6 worm cellular contexts compared by ENCODE assay signal in the genomic region with DNA sequence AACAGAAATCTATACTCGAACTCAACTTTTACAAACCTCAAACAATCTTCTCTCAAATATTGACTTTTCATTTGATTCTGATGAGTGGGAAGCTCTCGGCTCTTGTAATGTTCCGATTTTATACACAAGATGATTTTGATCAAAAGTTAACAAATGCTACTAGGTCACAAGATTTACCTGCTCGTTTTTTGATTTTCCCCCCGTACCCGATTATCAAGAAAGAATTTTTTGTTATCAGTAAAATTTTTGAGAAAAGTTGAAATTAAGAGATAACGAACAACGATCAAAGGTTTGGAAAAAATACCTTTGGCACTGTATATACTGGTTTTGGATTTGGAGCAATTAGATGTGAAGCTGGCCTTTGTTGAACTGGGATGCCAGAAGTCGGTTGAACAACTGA.
TF ChIP-seq lines count a peak whose summit lies in the region.

No protein-coding gene starts in this region.

TF ChIP-seq in whole organism, L1 larva, 84 proteins besides CTCF, POLR2A, EP300 and RAD21:
- peak; percentile 33 for TF ChIP-seq tbx-2 (tag; optimal IDR thresholded peaks at IDR 0.05; lab: Kevin White, UChicago)
- peak in 1 of 2 experiments; percentile 39 for TF ChIP-seq lin-35 (GFP tag; optimal IDR thresholded peaks at IDR 0.05; lab: Kevin White, UChicago)
- peak; percentile 76 for TF ChIP-seq elt-2 (tag; optimal IDR thresholded peaks at IDR 0.05; lab: Kevin White, UChicago)
- no peak for TF ChIP-seq ztf-4 (tag; optimal IDR thresholded peaks at IDR 0.05; lab: Kevin White, UChicago)
- no peak for TF ChIP-seq nhr-76 (tag; optimal IDR thresholded peaks at IDR 0.05; lab: Kevin White, UChicago)
- peak; percentile 22 for TF ChIP-seq nhr-77 (tag; optimal IDR thresholded peaks at IDR 0.05; lab: Kevin White, UChicago)

TF ChIP-seq in whole organism, L2 larva, 48 proteins besides CTCF, POLR2A, EP300 and RAD21:
- no peak for TF ChIP-seq nhr-237 (tag; optimal IDR thresholded peaks at IDR 0.05; lab: Kevin White, UChicago)
- TF ChIP-seq skn-1 (tag; optimal IDR thresholded peaks at IDR 0.05; lab: Kevin White, UChicago), result peak; percentile 5
- peak; percentile 26 for TF ChIP-seq sma-9 (GFP tag; optimal IDR thresholded peaks at IDR 0.05; lab: Kevin White, UChicago)
- no peak for TF ChIP-seq sma-9 (tag; optimal IDR thresholded peaks at IDR 0.05; lab: Kevin White, UChicago)
- TF ChIP-seq crh-2 (tag; optimal IDR thresholded peaks at IDR 0.05; lab: Kevin White, UChicago), result peak; percentile 14
- peak; percentile 41 for TF ChIP-seq fos-1 (tag; optimal IDR thresholded peaks at IDR 0.05; lab: Kevin White, UChicago)

TF ChIP-seq in whole organism, L3 larva, 47 proteins besides CTCF, POLR2A, EP300 and RAD21:
- TF ChIP-seq tbx-2 (tag; optimal IDR thresholded peaks at IDR 0.05; lab: Kevin White, UChicago), result no peak
- TF ChIP-seq pha-4 (tag; optimal IDR thresholded peaks at IDR 0.05; lab: Kevin White, UChicago), result peak; percentile 81
- peak; percentile 82 for TF ChIP-seq elt-2 (tag; optimal IDR thresholded peaks at IDR 0.05; lab: Kevin White, UChicago)
- TF ChIP-seq unc-62 (GFP tag; optimal IDR thresholded peaks at IDR 0.05; lab: Kevin White, UChicago), result no peak
- TF ChIP-seq R02D3.7 (tag; optimal IDR thresholded peaks at IDR 0.05; lab: Kevin White, UChicago), result no peak
- peak; percentile 15 for TF ChIP-seq ama-1 (optimal IDR thresholded peaks at IDR 0.05; lab: Kevin White, UChicago)
- peak; percentile 66 for TF ChIP-seq pqm-1 (tag; optimal IDR thresholded peaks at IDR 0.05; lab: Kevin White, UChicago)
- no peak for TF ChIP-seq lin-39 (tag; optimal IDR thresholded peaks at IDR 0.05; lab: Kevin White, UChicago)
- no peak for TF ChIP-seq ceh-82 (tag; optimal IDR thresholded peaks at IDR 0.05; lab: Kevin White, UChicago)

TF ChIP-seq in whole organism, L4 larva, 104 proteins besides CTCF, POLR2A, EP300 and RAD21 (continues in another document):
- TF ChIP-seq T20F7.1 (GFP tag; optimal IDR thresholded peaks at IDR 0.05; lab: Kevin White, UChicago), result no peak
- no peak for TF ChIP-seq ceh-20 (GFP tag; IDR thresholded peaks at IDR 0.05; lab: Robert Waterston, UW)
- no peak for TF ChIP-seq aly-2 (tag; optimal IDR thresholded peaks at IDR 0.05; lab: Kevin White, UChicago)
- no peak for TF ChIP-seq tra-1 (GFP tag; IDR thresholded peaks at IDR 0.05; lab: Robert Waterston, UW)
- TF ChIP-seq Y5F2A.4 (GFP tag; optimal IDR thresholded peaks at IDR 0.05; lab: Kevin White, UChicago), result no peak
- no peak for TF ChIP-seq F49E8.2 (tag; optimal IDR thresholded peaks at IDR 0.05; lab: Kevin White, UChicago; ENCODE audit: borderline replicate concordance)
- no peak for TF ChIP-seq nhr-111 (GFP tag; optimal IDR thresholded peaks at IDR 0.05; lab: Kevin White, UChicago)
- TF ChIP-seq Y105C5A.15 (GFP tag; IDR thresholded peaks at IDR 0.05; lab: Robert Waterston, UW), result no peak
- no peak for TF ChIP-seq hmg-1.1 (GFP tag; IDR thresholded peaks at IDR 0.05; lab: Robert Waterston, UW)
- TF ChIP-seq dve-1 (tag; optimal IDR thresholded peaks at IDR 0.05; lab: Kevin White, UChicago; ENCODE audit: insufficient read depth), result peak; percentile 78
- no peak for TF ChIP-seq attf-4 (tag; optimal IDR thresholded peaks at IDR 0.05; lab: Kevin White, UChicago)
- no peak for TF ChIP-seq fkh-10 (GFP tag; optimal IDR thresholded peaks at IDR 0.05; lab: Kevin White, UChicago)
- TF ChIP-seq hlh-11 (tag; optimal IDR thresholded peaks at IDR 0.05; lab: Kevin White, UChicago), result peak; percentile 53
- TF ChIP-seq tag-97 (GFP tag; IDR thresholded peaks at IDR 0.05; lab: Robert Waterston, UW), result no peak
- TF ChIP-seq lin-1 (GFP tag; IDR thresholded peaks at IDR 0.05; lab: Robert Waterston, UW), result no peak
- TF ChIP-seq nhr-48 (tag; optimal IDR thresholded peaks at IDR 0.05; lab: Kevin White, UChicago), result no peak
- no peak for TF ChIP-seq F44E2.7 (GFP tag; IDR thresholded peaks at IDR 0.05; lab: Robert Waterston, UW)
- TF ChIP-seq zfp-3 (GFP tag; conservative IDR thresholded peaks at IDR 0.05; lab: Robert Waterston, UW), result no peak
- peak; percentile 43 for TF ChIP-seq pqm-1 (tag; optimal IDR thresholded peaks at IDR 0.05; lab: Kevin White, UChicago)
- TF ChIP-seq mes-2 (tag; optimal IDR thresholded peaks at IDR 0.05; lab: Kevin White, UChicago; ENCODE audit: poor library complexity, severe bottlenecking), result no peak
- no peak for TF ChIP-seq zip-11 (GFP tag; IDR thresholded peaks at IDR 0.05; lab: Robert Waterston, UW)
- TF ChIP-seq nhr-237 (tag; optimal IDR thresholded peaks at IDR 0.05; lab: Kevin White, UChicago), result no peak
- TF ChIP-seq zfp-2 (tag; optimal IDR thresholded peaks at IDR 0.05; lab: Kevin White, UChicago), result no peak

TF ChIP-seq in whole organism, late embryonic, 69 proteins besides CTCF, POLR2A, EP300 and RAD21:
- peak; percentile 36 for TF ChIP-seq elt-2 (tag; optimal IDR thresholded peaks at IDR 0.05; lab: Kevin White, UChicago)
- TF ChIP-seq ceh-34 (tag; optimal IDR thresholded peaks at IDR 0.05; lab: Kevin White, UChicago), result no peak

TF ChIP-seq in whole organism, young adult, 124 proteins besides CTCF, POLR2A, EP300 and RAD21:
- no peak for TF ChIP-seq dpl-1 (GFP tag; optimal IDR thresholded peaks at IDR 0.05; lab: Kevin White, UChicago)
- no peak for TF ChIP-seq cebp-1 (GFP tag; IDR thresholded peaks at IDR 0.05; lab: Robert Waterston, UW)
- TF ChIP-seq cebp-1 (tag; optimal IDR thresholded peaks at IDR 0.05; lab: Kevin White, UChicago), result peak; percentile 22
- no peak for TF ChIP-seq rcor-1 (GFP tag; IDR thresholded peaks at IDR 0.05; lab: Robert Waterston, UW)
- no peak for TF ChIP-seq egrh-3 (GFP tag; IDR thresholded peaks at IDR 0.05; lab: Robert Waterston, UW)
- TF ChIP-seq nhr-80 (tag; optimal IDR thresholded peaks at IDR 0.05; lab: Kevin White, UChicago), result peak; percentile 44
- no peak for TF ChIP-seq ztf-18 (tag; optimal IDR thresholded peaks at IDR 0.05; lab: Kevin White, UChicago)
